Fruit fly (Drosophila melanogaster) whole organism, adult: ENCODE results near the gene beat-IV.

Source experiments
- CG12768 ChIP-seq: fragments of 200-800 bp; sonication (Bioruptor generic); optimal IDR thresholded peaks from 2 replicates; lab custom pipeline; 2017; ENCODE audit warnings: missing biosample characterization, missing genetic modification characterization, mild to moderate bottlenecking, moderate library complexity, missing genetic modification reagents
- CG7101 ChIP-seq: fragments of 200-800 bp; sonication (Bioruptor generic); optimal IDR thresholded peaks from 2 replicates; lab custom pipeline; 2018; ENCODE audit warnings: missing biosample characterization, mild to moderate bottlenecking, missing genetic modification characterization, moderate library complexity
- cic ChIP-seq: fragments of 200-800 bp; sonication (Bioruptor generic); optimal IDR thresholded peaks from 2 replicates; lab custom pipeline; 2017; ENCODE audit warnings: missing biosample characterization, mild to moderate bottlenecking, missing genetic modification characterization, moderate library complexity
- kay ChIP-seq: fragments of 200-800 bp; sonication (Bioruptor generic); peaks from one replicate; lab custom pipeline; 2016; ENCODE audit warnings: missing biosample characterization, missing genetic modification characterization, borderline replicate concordance
- pad ChIP-seq: fragments of 200-800 bp; sonication (Bioruptor generic); optimal IDR thresholded peaks from 3 replicates; lab custom pipeline; 2017; ENCODE audit warnings: missing biosample characterization, missing genetic modification characterization, mild to moderate bottlenecking, moderate library complexity, missing genetic modification reagents
- tj ChIP-seq: fragments of 200-800 bp; sonication (Bioruptor generic); optimal IDR thresholded peaks from 3 replicates; lab custom pipeline; 2017; ENCODE audit warnings: missing biosample characterization, mild to moderate bottlenecking, missing genetic modification characterization, moderate library complexity

beat-IV gene

DNA sequence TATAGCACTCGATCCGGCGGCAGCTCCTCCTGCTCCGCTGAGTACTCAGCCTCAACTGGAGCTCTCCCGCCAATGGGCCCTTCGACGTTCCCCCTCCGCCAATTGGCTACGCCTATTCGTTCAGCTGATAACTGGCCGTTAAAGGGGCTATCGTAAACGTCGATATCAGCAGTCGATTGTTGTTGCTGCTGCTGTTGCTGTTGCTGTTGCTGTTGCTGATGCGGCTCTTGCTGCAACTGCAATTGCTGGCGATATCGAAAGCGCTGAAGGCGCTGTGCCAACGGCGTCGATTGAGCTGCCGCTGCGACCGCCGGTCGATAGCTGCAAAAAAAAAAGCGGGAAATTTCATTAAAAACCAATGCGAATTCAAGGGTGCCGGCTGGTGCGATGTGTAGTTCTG lies 69.9 kb downstream of the beat-IV start:
- TF ChIP-seq CG12768 (GFP tag; lab: Kevin White, UChicago) = peak; percentile 15
- no peak for TF ChIP-seq CG7101 (tag; lab: Kevin White, UChicago)
- TF ChIP-seq tj = peak; percentile 55

DNA sequence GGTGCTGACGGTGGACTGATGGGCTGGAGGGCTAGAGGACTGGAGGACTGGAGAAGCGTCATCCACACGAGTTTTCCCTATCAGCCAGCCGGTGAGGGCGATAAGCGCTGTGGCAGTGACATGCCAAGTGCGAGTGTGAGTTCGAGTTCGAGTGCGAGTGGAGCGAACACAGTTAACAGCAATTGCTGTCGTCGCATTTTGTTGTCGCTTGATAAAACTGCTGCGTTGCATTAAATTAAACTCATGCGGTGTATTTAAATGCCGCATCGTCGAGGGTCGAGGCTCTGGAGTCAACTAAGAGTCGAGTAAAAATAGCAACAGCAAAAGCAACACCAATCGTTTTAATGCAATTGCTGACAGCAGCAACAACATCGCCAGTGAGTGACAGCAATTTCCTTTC lies 72.4 kb downstream of the beat-IV start:
- no peak for TF ChIP-seq pad (GFP tag; lab: Kevin White, UChicago)
- peak; percentile 97 for TF ChIP-seq tj
- TF ChIP-seq cic (GFP tag; lab: Kevin White, UChicago) = peak; percentile 21
- TF ChIP-seq kay (GFP tag; lab: Kevin White, UChicago) = peak; percentile 65
